Fruit fly (Drosophila melanogaster) whole organism, prepupa: ENCODE results near the gene CG16762.

Experiments used
- CG10669 ChIP-seq: fragments of 200-800 bp; sonication (Bioruptor generic); optimal IDR thresholded peaks from 3 replicates; lab custom pipeline; 2018; ENCODE audit warnings: missing biosample characterization, mild to moderate bottlenecking, missing genetic modification characterization, moderate library complexity
- CG11294 ChIP-seq: fragments of 200-800 bp; sonication (Bioruptor generic); IDR thresholded peaks from 2 replicates; pipeline ENCODE4 v1.3.6; 2022; ENCODE audit warnings: missing biosample characterization, missing genetic modification characterization
- CG11902 ChIP-seq: fragments of 200-800 bp; sonication (Bioruptor generic); optimal IDR thresholded peaks from 3 replicates; lab custom pipeline; 2016; ENCODE audit warnings: missing biosample characterization, missing genetic modification characterization
- CG15336 ChIP-seq: fragments of 200-800 bp; sonication (Bioruptor generic); IDR thresholded peaks from 2 replicates; pipeline ENCODE4 v1.3.6; 2022; ENCODE audit warnings: missing biosample characterization, missing genetic modification characterization
- CG1621 ChIP-seq: fragments of 200-800 bp; sonication (Bioruptor generic); optimal IDR thresholded peaks from 3 replicates; lab custom pipeline; 2018; ENCODE audit warnings: missing biosample characterization, mild to moderate bottlenecking, missing genetic modification characterization
- CG16779 ChIP-seq: fragments of 200-800 bp; sonication (Bioruptor generic); optimal IDR thresholded peaks from 3 replicates; lab custom pipeline; 2017; ENCODE audit warnings: missing biosample characterization, mild to moderate bottlenecking, missing genetic modification characterization
- CG3032 ChIP-seq: fragments of 200-800 bp; optimal IDR thresholded peaks from 2 replicates; lab custom pipeline; 2019; ENCODE audit warnings: missing biosample characterization, mild to moderate bottlenecking, missing genetic modification characterization, moderate library complexity
- CG31627 ChIP-seq: fragments of 200-800 bp; sonication (Bioruptor generic); optimal IDR thresholded peaks from 3 replicates; lab custom pipeline; 2016; ENCODE audit warnings: missing biosample characterization, missing genetic modification characterization
- CG34406 ChIP-seq: fragments of 200-800 bp; sonication (Bioruptor generic); optimal IDR thresholded peaks from 3 replicates; lab custom pipeline; 2016; ENCODE audit warnings: missing biosample characterization, missing genetic modification characterization
- CG3919 ChIP-seq: fragments of 200-800 bp; sonication (Bioruptor generic); optimal IDR thresholded peaks from 3 replicates; lab custom pipeline; 2016; ENCODE audit warnings: missing biosample characterization, missing genetic modification characterization
- CG4318 ChIP-seq: fragments of 200-800 bp; sonication (Bioruptor generic); optimal IDR thresholded peaks from 3 replicates; lab custom pipeline; 2017; ENCODE audit warnings: missing biosample characterization, mild to moderate bottlenecking, missing genetic modification characterization
- CG6276 ChIP-seq: fragments of 200-800 bp; sonication (Bioruptor generic); optimal IDR thresholded peaks from 2 replicates; lab custom pipeline; 2017; ENCODE audit warnings: missing biosample characterization, mild to moderate bottlenecking, missing genetic modification characterization
- CG6792 ChIP-seq: fragments of 200-800 bp; sonication (Bioruptor generic); optimal IDR thresholded peaks from 3 replicates; lab custom pipeline; 2016; ENCODE audit warnings: missing biosample characterization, missing genetic modification characterization
- CG6808 ChIP-seq: fragments of 200-800 bp; sonication (Bioruptor generic); optimal IDR thresholded peaks from 3 replicates; lab custom pipeline; 2017; ENCODE audit warnings: missing biosample characterization, missing genetic modification characterization, mild to moderate bottlenecking, moderate library complexity, missing genetic modification reagents
- CG6854 ChIP-seq: fragments of 200-800 bp; sonication (Bioruptor generic); optimal IDR thresholded peaks from 2 replicates; lab custom pipeline; 2017; ENCODE audit warnings: missing biosample characterization, mild to moderate bottlenecking, missing genetic modification characterization
- CG7368 ChIP-seq: fragments of 200-800 bp; sonication (Bioruptor generic); optimal IDR thresholded peaks from 3 replicates; lab custom pipeline; 2016; ENCODE audit warnings: missing biosample characterization, missing genetic modification characterization
- CG8119 ChIP-seq: fragments of 200-800 bp; sonication (Bioruptor generic); IDR thresholded peaks from 3 replicates; pipeline ENCODE4 v1.3.6; 2022; ENCODE audit warnings: missing biosample characterization, missing genetic modification characterization
- CG8319 ChIP-seq: fragments of 200-800 bp; sonication (Bioruptor generic); optimal IDR thresholded peaks from 3 replicates; lab custom pipeline; 2016; ENCODE audit warnings: missing biosample characterization, missing genetic modification characterization
- Eip75B ChIP-seq: fragments of 200-800 bp; sonication (Bioruptor generic); optimal IDR thresholded peaks from 3 replicates; lab custom pipeline; 2016; ENCODE audit warnings: missing biosample characterization, missing genetic modification characterization
- Eip93F ChIP-seq: fragments of 200-800 bp; sonication (Bioruptor generic); optimal IDR thresholded peaks from 2 replicates; lab custom pipeline; 2016; ENCODE audit warnings: missing biosample characterization, mild to moderate bottlenecking, missing genetic modification characterization
- Ets21C ChIP-seq: fragments of 200-800 bp; sonication (Bioruptor generic); optimal IDR thresholded peaks from 3 replicates; lab custom pipeline; 2016; ENCODE audit warnings: missing biosample characterization, missing genetic modification characterization
- Ets96B ChIP-seq: fragments of 200-800 bp; optimal IDR thresholded peaks from 2 replicates; lab custom pipeline; 2019; ENCODE audit warnings: missing biosample characterization, mild to moderate bottlenecking, missing genetic modification characterization, moderate library complexity
- Gug ChIP-seq: fragments of 200-800 bp; sonication (Bioruptor generic); IDR thresholded peaks from 2 replicates; pipeline ENCODE4 v1.3.6; 2022; ENCODE audit warnings: missing biosample characterization, missing genetic modification characterization
- Hr38 ChIP-seq: sonication (Bioruptor generic); optimal IDR thresholded peaks from 2 replicates; lab custom pipeline; 2016; ENCODE audit warnings: missing biosample characterization, missing genetic modification characterization
- Lpt ChIP-seq: fragments of 200-800 bp; sonication (Bioruptor generic); optimal IDR thresholded peaks from 3 replicates; lab custom pipeline; 2016; ENCODE audit warnings: missing biosample characterization, missing genetic modification characterization
- Met ChIP-seq: fragments of 200-800 bp; sonication (Bioruptor generic); optimal IDR thresholded peaks from 3 replicates; lab custom pipeline; 2016; ENCODE audit warnings: missing biosample characterization, missing genetic modification characterization
- OdsH ChIP-seq: fragments of 200-800 bp; sonication (Bioruptor generic); optimal IDR thresholded peaks from 3 replicates; lab custom pipeline; 2016; ENCODE audit warnings: missing biosample characterization, missing genetic modification characterization
- Smox ChIP-seq: fragments of 200-800 bp; sonication (Bioruptor generic); optimal IDR thresholded peaks from 3 replicates; lab custom pipeline; 2016; ENCODE audit warnings: missing biosample characterization, missing genetic modification characterization
- Sox102F ChIP-seq: fragments of 200-800 bp; sonication (Bioruptor generic); optimal IDR thresholded peaks from 2 replicates; lab custom pipeline; 2016; ENCODE audit warnings: missing biosample characterization, mild to moderate bottlenecking, missing genetic modification characterization
- Sox14 ChIP-seq: fragments of 200-800 bp; sonication (Bioruptor generic); optimal IDR thresholded peaks from 3 replicates; lab custom pipeline; 2016; ENCODE audit warnings: missing biosample characterization, missing genetic modification characterization
- Sox15 ChIP-seq: fragments of 200-800 bp; sonication (Bioruptor generic); optimal IDR thresholded peaks from 3 replicates; lab custom pipeline; 2016; ENCODE audit warnings: missing biosample characterization, missing genetic modification characterization
- acj6 ChIP-seq: fragments of 200-800 bp; sonication (Bioruptor generic); optimal IDR thresholded peaks from 3 replicates; lab custom pipeline; 2016; ENCODE audit warnings: missing biosample characterization, missing genetic modification characterization
- dsx ChIP-seq: fragments of 200-800 bp; optimal IDR thresholded peaks from 3 replicates; lab custom pipeline; 2019; ENCODE audit warnings: missing biosample characterization, mild to moderate bottlenecking, missing genetic modification characterization, moderate library complexity; ENCODE audit not compliant: poor library complexity, severe bottlenecking
- eg ChIP-seq: fragments of 200-800 bp; sonication (Bioruptor generic); IDR thresholded peaks from 3 replicates; pipeline ENCODE4 v1.3.6; 2022; ENCODE audit warnings: missing biosample characterization, missing genetic modification characterization
- fd85E ChIP-seq: fragments of 200-800 bp; sonication (Bioruptor generic); optimal IDR thresholded peaks from 3 replicates; lab custom pipeline; 2016; ENCODE audit warnings: missing biosample characterization, missing genetic modification characterization
- fkh ChIP-seq: fragments of 200-800 bp; sonication (Bioruptor generic); optimal IDR thresholded peaks from 3 replicates; lab custom pipeline; 2017; ENCODE audit warnings: missing biosample characterization, mild to moderate bottlenecking, missing genetic modification characterization, moderate library complexity
- lz ChIP-seq: fragments of 200-800 bp; sonication (Bioruptor generic); optimal IDR thresholded peaks from 3 replicates; lab custom pipeline; 2016; ENCODE audit warnings: missing biosample characterization, missing genetic modification characterization
- net ChIP-seq: fragments of 200-800 bp; sonication (Bioruptor generic); optimal IDR thresholded peaks from 3 replicates; lab custom pipeline; 2016; ENCODE audit warnings: missing biosample characterization, missing genetic modification characterization
- salr ChIP-seq, 2 experiments: fragments of 200-800 bp; sonication (Bioruptor generic); optimal IDR thresholded peaks; 3 replicates each; lab custom pipeline; 2016 to 2018; ENCODE audit warnings: missing biosample characterization in 2 of 2, missing genetic modification characterization in 2 of 2, mild to moderate bottlenecking in 1 of 2
- spab ChIP-seq: fragments of 200-800 bp; sonication (Bioruptor generic); optimal IDR thresholded peaks from 2 replicates; lab custom pipeline; 2017; ENCODE audit warnings: missing biosample characterization, mild to moderate bottlenecking, missing genetic modification characterization, missing genetic modification reagents
- ss ChIP-seq, 2 experiments: fragments of 200-800 bp; sonication (Bioruptor generic); optimal IDR thresholded peaks; 2 replicates in 1 of 2; 3 replicates in 1 of 2; lab custom pipeline; 2017 to 2018; ENCODE audit warnings: mild to moderate bottlenecking in 2 of 2, missing biosample characterization in 2 of 2, missing genetic modification characterization in 2 of 2, moderate library complexity in 1 of 2
- svp ChIP-seq: fragments of 200-800 bp; sonication (Bioruptor generic); peaks from one replicate; lab custom pipeline; 2016; ENCODE audit warnings: missing biosample characterization, missing genetic modification characterization
- vri ChIP-seq: fragments of 200-800 bp; sonication (Bioruptor generic); optimal IDR thresholded peaks from 3 replicates; lab custom pipeline; 2016; ENCODE audit warnings: missing biosample characterization, mild to moderate bottlenecking, missing genetic modification characterization

Gene CG16762

DNA sequence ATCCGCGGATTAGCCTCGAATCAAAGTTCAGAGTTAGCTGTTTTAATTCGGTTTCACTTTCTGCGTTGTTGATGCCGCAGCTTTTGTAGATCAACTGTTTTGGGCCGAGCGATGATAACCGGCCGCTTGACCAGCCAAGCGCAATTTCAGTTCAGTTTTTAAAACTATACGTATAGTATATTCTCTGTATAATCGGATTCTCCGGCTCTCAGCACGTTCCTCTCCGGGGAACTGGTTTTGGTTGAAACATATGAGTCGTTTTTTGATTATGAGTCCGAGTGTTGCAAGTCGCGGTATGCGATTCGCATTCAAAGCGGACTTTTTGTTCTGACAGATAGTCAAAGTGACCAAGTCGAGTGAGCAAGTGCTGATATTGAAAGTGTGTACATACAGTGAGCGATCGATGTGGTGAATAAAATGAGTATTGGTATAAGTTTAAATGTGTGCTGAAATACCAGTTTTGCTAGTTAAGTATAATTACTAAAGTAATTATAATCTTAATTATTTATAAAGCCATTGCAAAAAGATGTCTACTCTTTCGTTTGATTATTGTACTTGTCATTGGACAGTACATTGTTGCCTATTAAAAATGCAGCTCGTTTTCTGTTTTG is 3.0 kb upstream of the CG16762 start, which contains the start of gene Cyp4d20 (continued):
- TF ChIP-seq CG16779: no peak
- peak; percentile 74 for TF ChIP-seq svp
- peak; percentile 41; the same call in 1 of the 2 replicates for TF ChIP-seq CG15336
- no peak for TF ChIP-seq acj6
- TF ChIP-seq Sox14 (GFP tag; lab: Kevin White, UChicago): no peak
- TF ChIP-seq CG4318: no peak
- peak; percentile 7 for TF ChIP-seq CG6808 (GFP tag; lab: Kevin White, UChicago)
- TF ChIP-seq CG11902: no peak
- peak; percentile 49 for TF ChIP-seq Ets96B (tag; lab: Kevin White, UChicago)
- TF ChIP-seq Eip93F: no peak
- peak; percentile 6 for TF ChIP-seq CG6276 (GFP tag; lab: Kevin White, UChicago)
- TF ChIP-seq Sox102F: no peak
- TF ChIP-seq CG8119 (GFP tag; lab: Robert Waterston, UW): 0 out of 3 replicates have a peak, but pooled peaks have one; percentile 14

DNA sequence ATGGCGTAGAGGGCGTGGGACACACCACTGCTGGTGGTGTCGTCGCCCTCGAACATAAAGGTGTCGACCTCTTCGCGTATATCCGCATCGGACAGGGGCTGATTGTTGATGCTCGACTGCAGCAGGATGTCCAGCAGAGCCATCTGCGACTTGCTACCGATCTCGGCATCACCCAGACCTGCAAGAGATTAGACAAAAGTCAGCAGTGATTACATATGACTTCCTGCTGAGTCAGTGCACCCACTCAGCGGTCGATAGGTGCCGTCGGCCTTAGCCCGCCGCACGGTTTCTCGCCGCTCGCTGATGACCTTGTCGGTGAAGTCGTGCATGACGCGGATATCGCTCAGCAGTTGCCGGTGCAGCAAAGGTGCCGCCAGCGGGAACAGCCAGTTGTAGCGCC is 1.5 kb upstream of the CG16762 start:
- TF ChIP-seq OdsH (GFP tag; lab: Kevin White, UChicago): no peak
- TF ChIP-seq net: no peak
- TF ChIP-seq Lpt (GFP tag; lab: Kevin White, UChicago): no peak
- TF ChIP-seq dsx (GFP tag; lab: Kevin White, UChicago): no peak
- no peak for TF ChIP-seq CG8119 (GFP tag; lab: Robert Waterston, UW)
- TF ChIP-seq Sox15 (GFP tag; lab: Kevin White, UChicago): no peak
- TF ChIP-seq CG34406 (GFP tag; lab: Kevin White, UChicago): no peak
- no peak for TF ChIP-seq CG11902
- TF ChIP-seq lz (GFP tag; lab: Kevin White, UChicago): no peak
- no peak for TF ChIP-seq CG11294 (GFP tag; lab: Robert Waterston, UW)
- no peak for TF ChIP-seq Sox102F

DNA sequence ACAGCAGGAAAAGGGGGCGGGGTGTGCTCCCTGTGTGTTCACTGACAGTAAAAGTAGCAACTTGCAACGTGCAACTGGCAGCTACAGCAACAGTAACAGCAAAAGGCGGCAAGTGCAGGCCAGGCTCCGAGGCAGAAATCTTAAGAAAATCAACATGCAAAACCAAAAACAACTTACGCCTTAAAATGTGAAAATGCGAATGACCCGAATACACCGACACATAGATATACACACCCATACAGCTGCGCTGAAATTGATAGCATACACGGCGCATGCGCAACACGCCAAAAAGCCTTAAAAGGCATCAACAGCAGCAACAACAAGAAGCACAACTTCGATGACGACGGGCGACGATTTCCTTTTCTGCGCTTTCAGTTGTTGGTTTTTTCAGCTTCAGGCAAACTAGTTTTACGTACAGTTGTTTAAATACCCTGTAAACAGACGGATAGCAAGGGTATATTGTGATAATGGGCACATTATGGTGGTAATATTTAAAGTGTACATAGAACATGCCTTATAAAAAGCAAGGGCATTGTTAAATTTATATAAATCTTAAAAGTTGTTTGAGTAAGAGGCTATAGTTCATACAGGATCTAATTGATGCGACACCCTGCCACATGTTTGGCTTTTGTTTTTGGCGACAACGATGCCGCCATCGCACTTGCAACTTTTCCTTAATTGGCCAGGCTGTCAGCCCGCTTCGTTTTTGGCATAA is 3.0 kb downstream of the CG16762 start:
- TF ChIP-seq CG3919 (GFP tag; lab: Kevin White, UChicago) (peak; percentile 95), Met (GFP tag; lab: Kevin White, UChicago) (peak; percentile 79), svp (peak; percentile 91), Lpt (GFP tag; lab: Kevin White, UChicago) (peak; percentile 92), ss (GFP tag; optimal IDR thresholded peaks at IDR 0.05; lab: Kevin White, UChicago) (peak; percentile 63 to 78), CG6792 (GFP tag; lab: Kevin White, UChicago) (peak; percentile 89), CG11902 (peak; percentile 87), CG3032 (tag; lab: Kevin White, UChicago) (peak; percentile 78), CG6808 (GFP tag; lab: Kevin White, UChicago) (peak; percentile 75), CG31627 (GFP tag; lab: Kevin White, UChicago) (peak; percentile 71), CG34406 (GFP tag; lab: Kevin White, UChicago) (peak; percentile 85), CG10669 (GFP tag; lab: Kevin White, UChicago) (peak; percentile 82), salr (GFP tag; optimal IDR thresholded peaks at IDR 0.05; lab: Kevin White, UChicago) (peak; percentile 47 to 75), acj6 (peak; percentile 88), OdsH (GFP tag; lab: Kevin White, UChicago) (peak; percentile 92), dsx (GFP tag; lab: Kevin White, UChicago) (peak; percentile 72), fkh (GFP tag; lab: Kevin White, UChicago) (no peak), CG4318 (peak; percentile 89), Smox (GFP tag; lab: Kevin White, UChicago) (peak; percentile 78), CG7368 (GFP tag; lab: Kevin White, UChicago) (peak; percentile 90), CG6854 (GFP tag; lab: Kevin White, UChicago) (peak; percentile 35), CG15336 (peak; percentile 97), CG8319 (GFP tag; lab: Kevin White, UChicago) (peak; percentile 84), Sox102F (peak; percentile 79), Eip75B (peak; percentile 79), Sox14 (GFP tag; lab: Kevin White, UChicago) (peak; percentile 85), spab (GFP tag; lab: Kevin White, UChicago) (peak; percentile 76), Ets21C (GFP tag; lab: Kevin White, UChicago) (peak; percentile 53), lz (GFP tag; lab: Kevin White, UChicago) (peak; percentile 80), Hr38 (GFP tag; lab: Kevin White, UChicago) (peak; percentile 19), CG1621 (tag; lab: Kevin White, UChicago) (peak; percentile 67), fd85E (GFP tag; lab: Kevin White, UChicago) (peak; percentile 52), Ets96B (tag; lab: Kevin White, UChicago) (peak; percentile 87), Gug (GFP tag; lab: Robert Waterston, UW) (peak; percentile 75), vri (peak; percentile 50), eg (GFP tag; lab: Robert Waterston, UW) (peak; percentile 97)
